Fruit fly (Drosophila melanogaster) whole organism, embryonic: ENCODE measurements around the gene Etl1.

ENCODE experiments used
- Awh ChIP-seq: fragments of 200-800 bp; sonication (Bioruptor generic); IDR thresholded peaks from 2 replicates; pipeline ENCODE4, ENCODE4 v1.3.6; 2022; ENCODE audit warnings: missing biosample characterization, missing genetic modification characterization
- CG1024 ChIP-seq: fragments of 200-800 bp; sonication (Bioruptor generic); IDR thresholded peaks from 2 replicates; pipeline ENCODE4 v1.3.6; 2022; ENCODE audit warnings: missing biosample characterization, missing genetic modification characterization
- CG10274 ChIP-seq: fragments of 200-800 bp; sonication (Bioruptor generic); optimal IDR thresholded peaks from 3 replicates; lab custom pipeline; 2017; ENCODE audit warnings: missing biosample characterization, mild to moderate bottlenecking, missing genetic modification characterization
- CG10431 ChIP-seq: fragments of 200-800 bp; sonication (Bioruptor generic); optimal IDR thresholded peaks from 3 replicates; lab custom pipeline; 2018; ENCODE audit warnings: missing biosample characterization, mild to moderate bottlenecking, missing genetic modification characterization
- CG10565 ChIP-seq: fragments of 200-800 bp; sonication (Bioruptor generic); optimal IDR thresholded peaks from 3 replicates; lab custom pipeline; 2016; ENCODE audit warnings: missing biosample characterization, mild to moderate bottlenecking, missing genetic modification characterization
- CG12071 ChIP-seq: fragments of 200-800 bp; sonication (Bioruptor generic); optimal IDR thresholded peaks from 3 replicates; lab custom pipeline; 2018; ENCODE audit warnings: missing biosample characterization, mild to moderate bottlenecking, missing genetic modification characterization
- CG12155 ChIP-seq: fragments of 200-800 bp; sonication (Bioruptor generic); optimal IDR thresholded peaks from 3 replicates; lab custom pipeline; 2016; ENCODE audit warnings: missing biosample characterization, missing genetic modification characterization
- CG12744 ChIP-seq: fragments of 200-800 bp; sonication (Bioruptor generic); optimal IDR thresholded peaks from 2 replicates; lab custom pipeline; 2016; ENCODE audit warnings: missing biosample characterization, missing genetic modification characterization
- CG13123 ChIP-seq: fragments of 200-800 bp; sonication (Bioruptor generic); optimal IDR thresholded peaks from 2 replicates; lab custom pipeline; 2016; ENCODE audit warnings: missing biosample characterization, missing genetic modification characterization
- CG13296 ChIP-seq: fragments of 200-800 bp; sonication (Bioruptor generic); optimal IDR thresholded peaks from 3 replicates; lab custom pipeline; 2018; ENCODE audit warnings: missing biosample characterization, mild to moderate bottlenecking, missing genetic modification characterization
- CG13624 ChIP-seq: fragments of 200-800 bp; sonication (Bioruptor generic); optimal IDR thresholded peaks from 2 replicates; lab custom pipeline; 2016; ENCODE audit warnings: missing biosample characterization, missing genetic modification characterization
- CG14441 ChIP-seq: fragments of 200-800 bp; sonication (Bioruptor generic); IDR thresholded peaks from 2 replicates; pipeline ENCODE4 v1.3.6; 2022; ENCODE audit warnings: missing biosample characterization, missing genetic modification characterization
- CG15073 ChIP-seq: fragments of 200-800 bp; sonication (Bioruptor generic); optimal IDR thresholded peaks from 2 replicates; lab custom pipeline; 2016; ENCODE audit warnings: missing biosample characterization, missing genetic modification characterization
- CG17802 ChIP-seq: fragments of 200-800 bp; sonication (Bioruptor generic); optimal IDR thresholded peaks from 2 replicates; lab custom pipeline; 2018; ENCODE audit warnings: missing biosample characterization, mild to moderate bottlenecking, missing genetic modification characterization, moderate library complexity
- CG31388 ChIP-seq: fragments of 200-800 bp; sonication (Bioruptor generic); optimal IDR thresholded peaks from 2 replicates; lab custom pipeline; 2016; ENCODE audit warnings: missing biosample characterization, missing genetic modification characterization
- CG33213 ChIP-seq: fragments of 200-800 bp; sonication (Bioruptor generic); optimal IDR thresholded peaks from 3 replicates; lab custom pipeline; 2016; ENCODE audit warnings: missing biosample characterization, missing genetic modification characterization
- CG3407 ChIP-seq: fragments of 200-800 bp; sonication (Bioruptor generic); optimal IDR thresholded peaks from 2 replicates; lab custom pipeline; 2018; ENCODE audit warnings: missing biosample characterization, mild to moderate bottlenecking, missing genetic modification characterization
- CG3726 ChIP-seq: fragments of 200-800 bp; sonication (Bioruptor generic); IDR thresholded peaks from 3 replicates; pipeline ENCODE4, ENCODE4 v1.3.6; 2022; ENCODE audit warnings: missing biosample characterization, missing genetic modification characterization
- CG4404 ChIP-seq: fragments of 200-800 bp; sonication (Bioruptor generic); IDR thresholded peaks from 2 replicates; pipeline ENCODE4 v1.3.6; 2022; ENCODE audit warnings: missing biosample characterization, missing genetic modification characterization
- CG4617 ChIP-seq: fragments of 200-800 bp; sonication (Bioruptor generic); optimal IDR thresholded peaks from 3 replicates; lab custom pipeline; 2016; ENCODE audit warnings: missing biosample characterization, missing genetic modification characterization, borderline replicate concordance
- CG5180 ChIP-seq: fragments of 200-800 bp; sonication (Bioruptor generic); optimal IDR thresholded peaks from 3 replicates; lab custom pipeline; 2017; ENCODE audit warnings: missing biosample characterization, missing genetic modification characterization, mild to moderate bottlenecking, moderate library complexity, missing genetic modification reagents
- CG8765 ChIP-seq: fragments of 200-800 bp; sonication (Bioruptor generic); IDR thresholded peaks from 2 replicates; pipeline ENCODE4 v1.3.6; 2022; ENCODE audit warnings: missing biosample characterization, missing genetic modification characterization
- CG9817 ChIP-seq: fragments of 200-800 bp; sonication (Bioruptor generic); optimal IDR thresholded peaks from 2 replicates; lab custom pipeline; 2018; ENCODE audit warnings: missing biosample characterization, mild to moderate bottlenecking, missing genetic modification characterization, moderate library complexity
- CTCF ChIP-seq: fragments of 200-800 bp; sonication (Bioruptor generic); optimal IDR thresholded peaks from 2 replicates; lab custom pipeline; 2017; ENCODE audit warnings: missing biosample characterization, mild to moderate bottlenecking, missing genetic modification characterization, moderate library complexity
- Doc2 ChIP-seq: fragments of 200-800 bp; sonication (Bioruptor generic); IDR thresholded peaks from 2 replicates; pipeline ENCODE4 v1.3.6; 2022; ENCODE audit warnings: missing biosample characterization, missing genetic modification characterization
- Dref ChIP-seq: fragments of 200-800 bp; sonication (Bioruptor generic); IDR thresholded peaks from 2 replicates; pipeline ENCODE4 v1.3.6; 2022; ENCODE audit warnings: missing biosample characterization, missing genetic modification characterization
- Ets97D ChIP-seq: fragments of 200-800 bp; sonication (Bioruptor generic); optimal IDR thresholded peaks from 3 replicates; lab custom pipeline; 2016; ENCODE audit warnings: missing biosample characterization, missing genetic modification characterization
- Hr3 ChIP-seq: fragments of 200-800 bp; sonication (Bioruptor generic); optimal IDR thresholded peaks from 3 replicates; lab custom pipeline; 2016; ENCODE audit warnings: missing biosample characterization, missing genetic modification characterization
- Nf-YA ChIP-seq: fragments of 200-800 bp; sonication (Bioruptor generic); IDR thresholded peaks from 2 replicates; pipeline ENCODE4 v1.3.6; 2022; ENCODE audit warnings: missing biosample characterization, missing genetic modification characterization
- Nf-YC ChIP-seq: fragments of 200-800 bp; optimal IDR thresholded peaks from 3 replicates; lab custom pipeline; 2019; ENCODE audit warnings: missing biosample characterization, mild to moderate bottlenecking, missing genetic modification characterization, moderate library complexity
- Sox100B ChIP-seq: fragments of 200-800 bp; sonication (Bioruptor generic); optimal IDR thresholded peaks from 3 replicates; lab custom pipeline; 2018; ENCODE audit warnings: missing biosample characterization, mild to moderate bottlenecking, missing genetic modification characterization
- ab ChIP-seq: fragments of 200-800 bp; sonication (Bioruptor generic); optimal IDR thresholded peaks from 2 replicates; lab custom pipeline; 2016; ENCODE audit warnings: missing biosample characterization, missing genetic modification characterization
- ac ChIP-seq: fragments of 200-800 bp; sonication (Bioruptor generic); optimal IDR thresholded peaks from 3 replicates; lab custom pipeline; 2017; ENCODE audit warnings: missing biosample characterization, mild to moderate bottlenecking, missing genetic modification characterization
- aop ChIP-seq: fragments of 200-800 bp; sonication (Bioruptor generic); IDR thresholded peaks from 2 replicates; pipeline ENCODE4 v1.3.6; 2022; ENCODE audit warnings: missing biosample characterization, missing genetic modification characterization
- croc ChIP-seq: fragments of 200-800 bp; sonication (Bioruptor generic); conservative IDR thresholded peaks from 3 replicates; pipeline ENCODE4 v1.3.6; 2022; ENCODE audit warnings: missing biosample characterization, missing genetic modification characterization
- gfzf ChIP-seq: fragments of 200-800 bp; sonication (Bioruptor generic); optimal IDR thresholded peaks from 2 replicates; lab custom pipeline; 2016; ENCODE audit warnings: missing biosample characterization, mild to moderate bottlenecking, missing genetic modification characterization, moderate library complexity
- kah ChIP-seq: fragments of 200-800 bp; sonication (Bioruptor generic); optimal IDR thresholded peaks from 2 replicates; lab custom pipeline; 2018; ENCODE audit warnings: missing biosample characterization, mild to moderate bottlenecking, missing genetic modification characterization
- kay ChIP-seq: fragments of 200-800 bp; sonication (Bioruptor generic); optimal IDR thresholded peaks from 2 replicates; lab custom pipeline; 2016; ENCODE audit warnings: missing biosample characterization, missing genetic modification characterization
- lilli ChIP-seq: fragments of 200-800 bp; sonication (Bioruptor generic); optimal IDR thresholded peaks from 3 replicates; lab custom pipeline; 2016; ENCODE audit warnings: missing biosample characterization, missing genetic modification characterization
- nerfin-2 ChIP-seq: fragments of 200-800 bp; sonication (Bioruptor generic); IDR thresholded peaks from 2 replicates; pipeline ENCODE4 v1.3.6; 2022; ENCODE audit warnings: missing biosample characterization, missing genetic modification characterization; ENCODE audit not compliant: partially characterized antibody
- nmo ChIP-seq: fragments of 200-800 bp; sonication (Bioruptor generic); optimal IDR thresholded peaks from 2 replicates; lab custom pipeline; 2018; ENCODE audit warnings: missing biosample characterization, mild to moderate bottlenecking, missing genetic modification characterization, moderate library complexity
- pros ChIP-seq: fragments of 200-800 bp; sonication (Bioruptor generic); optimal IDR thresholded peaks from 3 replicates; lab custom pipeline; 2019; ENCODE audit warnings: missing biosample characterization, mild to moderate bottlenecking, missing genetic modification characterization, moderate library complexity
- rib ChIP-seq: fragments of 200-800 bp; sonication (Bioruptor generic); IDR thresholded peaks from 2 replicates; pipeline ENCODE4 v1.3.6; 2022; ENCODE audit warnings: missing biosample characterization, missing genetic modification characterization
- seq ChIP-seq: fragments of 200-800 bp; sonication (Bioruptor generic); IDR thresholded peaks from 2 replicates; pipeline ENCODE4 v1.3.6; 2022; ENCODE audit warnings: missing biosample characterization, missing genetic modification characterization
- slbo ChIP-seq: fragments of 200-800 bp; sonication (Bioruptor generic); IDR thresholded peaks from 2 replicates; pipeline ENCODE4 v1.3.6; 2022; ENCODE audit warnings: missing biosample characterization, missing genetic modification characterization
- so ChIP-seq: fragments of 200-800 bp; sonication (Bioruptor generic); IDR thresholded peaks from 3 replicates; pipeline ENCODE4 v1.3.6; 2022; ENCODE audit warnings: missing biosample characterization, missing genetic modification characterization
- sob ChIP-seq: fragments of 200-800 bp; sonication (Bioruptor generic); IDR thresholded peaks from 2 replicates; pipeline ENCODE4 v1.3.6; 2022; ENCODE audit warnings: missing biosample characterization, missing genetic modification characterization
- tgo ChIP-seq: fragments of 200-800 bp; sonication (Bioruptor generic); IDR thresholded peaks from 3 replicates; pipeline ENCODE4 v1.3.6; 2022; ENCODE audit warnings: missing biosample characterization, missing genetic modification characterization
- toy ChIP-seq: fragments of 200-800 bp; sonication (Bioruptor generic); IDR thresholded peaks from 2 replicates; pipeline ENCODE4 v1.3.6; 2022; ENCODE audit warnings: missing biosample characterization, missing genetic modification characterization
- zen2 ChIP-seq: fragments of 200-800 bp; sonication (Bioruptor generic); IDR thresholded peaks from 3 replicates; pipeline ENCODE4 v1.3.6; 2022; ENCODE audit warnings: missing biosample characterization, missing genetic modification characterization; ENCODE audit not compliant: partially characterized antibody

Etl1 gene

dm6 chr2L:9956993-9957652 is 44.7 kb upstream of the Etl1 start, which contains the start of the genes CG4658 and CG5846 (continued):
- TF ChIP-seq CG4617 (GFP tag; lab: Kevin White, UChicago) (peak; percentile 92), ab (GFP tag; lab: Kevin White, UChicago) (peak; percentile 26), Dref (GFP tag; lab: Robert Waterston, UW) (no peak), so (GFP tag; lab: Robert Waterston, UW) (peak; percentile 93; the same call in 2 of the 3 replicates), CG12155 (GFP tag; lab: Kevin White, UChicago) (peak; percentile 92), CG8765 (peak; percentile 77), CG13123 (GFP tag; lab: Kevin White, UChicago) (peak; percentile 90), CG3726 (peak; percentile 94), CG31388 (peak; percentile 77), nmo (GFP tag; lab: Kevin White, UChicago) (peak; percentile 97), CG17802 (peak; percentile 64), ac (peak; percentile 56), CG14441 (GFP tag; lab: Robert Waterston, UW) (peak; percentile 94), CG9817 (tag; lab: Kevin White, UChicago) (peak; percentile 88), aop (GFP tag; lab: Robert Waterston, UW) (peak; percentile 55; the same call in 1 of the 2 replicates), sob (peak; percentile 94), CG10431 (GFP tag; lab: Kevin White, UChicago) (peak; percentile 77), Hr3 (GFP tag; lab: Kevin White, UChicago) (peak; percentile 96), kay (GFP tag; lab: Kevin White, UChicago) (peak; percentile 92), gfzf (peak; percentile 81), nerfin-2 (GFP tag; lab: Robert Waterston, UW) (no peak), kah (peak; percentile 77), Nf-YA (GFP tag; lab: Robert Waterston, UW) (peak; percentile 88), CG1024 (GFP tag; lab: Robert Waterston, UW) (peak; percentile 88), Sox100B (GFP tag; lab: Kevin White, UChicago) (peak; percentile 91), tgo (peak; percentile 98), Doc2 (GFP tag; lab: Robert Waterston, UW) (peak; percentile 48; the same call in 1 of the 2 replicates), CG13624 (GFP tag; lab: Kevin White, UChicago) (peak; percentile 81), lilli (peak; percentile 94), CG10274 (GFP tag; lab: Kevin White, UChicago) (peak; percentile 44), rib (GFP tag; lab: Robert Waterston, UW) (peak; percentile 86), CG15073 (peak; percentile 77), CG12071 (GFP tag; lab: Kevin White, UChicago) (peak; percentile 66), CG5180 (GFP tag; lab: Kevin White, UChicago) (no peak), slbo (peak; percentile 95), zen2 (GFP tag; lab: Robert Waterston, UW) (no peak), toy (GFP tag; lab: Robert Waterston, UW) (peak; percentile 76), CG4404 (GFP tag; lab: Robert Waterston, UW) (peak; percentile 91), CTCF (GFP tag; lab: Kevin White, UChicago) (peak; percentile 33), CG12744 (GFP tag; lab: Kevin White, UChicago) (peak; percentile 75), CG33213 (peak; percentile 42), croc (GFP tag; lab: Robert Waterston, UW) (peak; percentile 89), CG3407 (GFP tag; lab: Kevin White, UChicago) (peak; percentile 86), seq (GFP tag; lab: Robert Waterston, UW) (peak; percentile 80), pros (no peak), Nf-YC (tag; lab: Kevin White, UChicago) (peak; percentile 81), CG13296 (GFP tag; lab: Kevin White, UChicago) (peak; percentile 90), Awh (GFP tag; lab: Robert Waterston, UW) (peak; percentile 97), Ets97D (GFP tag; lab: Kevin White, UChicago) (peak; percentile 59), CG10565 (GFP tag; lab: Kevin White, UChicago) (peak; percentile 52)
